Worm (Caenorhabditis elegans): Measurements from ENCODE around the gene msp-76.
A peak's percentile ranks its signal among the peaks of the same experiment; 100 is the strongest.

msp-76 gene

DNA sequence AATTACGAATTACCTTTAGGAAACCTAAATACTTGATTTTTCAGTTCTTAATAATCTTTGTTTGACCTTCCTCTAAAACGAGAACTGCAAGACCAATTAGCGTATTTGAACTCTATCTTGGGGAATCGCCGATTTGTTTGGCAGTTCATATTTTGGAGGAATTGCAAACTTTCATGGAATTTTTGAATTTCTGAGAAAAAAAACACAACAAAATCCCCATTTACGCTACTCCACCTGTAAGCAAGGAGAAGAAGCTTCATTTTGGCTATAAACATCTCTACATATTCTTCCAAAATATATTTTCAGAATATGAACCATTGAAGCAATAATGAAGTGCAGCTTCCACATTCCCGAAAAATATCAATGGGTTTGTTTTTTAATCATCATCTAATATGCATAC, 4.1 kb downstream of the msp-76 start, which contains the start of gene twk-9:
Gene twk-9 (plus strand): TSS at position 301 of the 400 bp plus-strand sequence.
- no peak for TF ChIP-seq nhr-28 (tag; optimal IDR thresholded peaks at IDR 0.05)

DNA sequence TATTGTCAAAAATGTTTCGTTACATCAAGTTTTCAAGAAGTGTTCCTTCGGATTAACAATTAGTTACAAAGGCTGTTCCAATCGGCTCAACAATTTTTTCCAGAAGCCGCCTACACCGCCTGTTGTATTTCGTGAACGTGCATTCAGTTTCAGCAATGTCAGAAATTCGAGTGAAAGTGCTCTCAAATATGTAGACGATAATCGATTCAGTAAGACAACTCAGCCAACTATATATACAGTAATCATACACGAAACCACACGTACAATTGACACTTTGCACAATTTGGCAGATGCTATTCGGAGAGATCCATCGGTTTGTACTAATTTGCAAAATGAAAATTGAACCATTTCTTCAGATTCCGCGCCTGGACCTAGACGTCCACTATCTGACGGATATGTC, 7.7 kb downstream of the msp-76 start:
- no peak for TF ChIP-seq C16A3.4 (tag; optimal IDR thresholded peaks at IDR 0.05)
- no peak for TF ChIP-seq xbp-1 (tag; optimal IDR thresholded peaks at IDR 0.05)

DNA sequence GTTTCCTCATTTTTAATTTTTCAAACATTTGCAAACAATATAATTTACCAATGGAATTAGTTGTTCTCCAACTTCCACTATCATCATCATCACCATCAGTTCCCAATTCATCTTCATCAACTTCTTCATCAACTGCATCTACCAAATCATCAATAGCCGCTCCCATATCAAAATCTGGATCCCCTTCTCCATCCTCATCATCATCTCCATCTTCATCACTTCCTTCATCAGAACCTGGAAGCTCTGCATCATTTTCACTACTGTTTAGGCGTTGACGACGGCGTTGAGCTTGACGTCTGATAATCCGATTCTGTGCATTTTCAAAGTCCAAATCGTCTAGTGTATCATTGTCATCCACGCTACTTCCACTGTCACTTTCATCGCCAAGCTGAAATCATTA, 9.1 kb downstream of the msp-76 start:
- TF ChIP-seq fkh-10 (GFP tag; optimal IDR thresholded peaks at IDR 0.05) (no peak), dsc-1 (tag; optimal IDR thresholded peaks at IDR 0.05) (no peak), nhr-28 (tag; optimal IDR thresholded peaks at IDR 0.05) (no peak), xbp-1 (tag; optimal IDR thresholded peaks at IDR 0.05) (no peak), grh-1 (GFP tag; IDR thresholded peaks at IDR 0.05) (no peak), ceh-90 (tag; optimal IDR thresholded peaks at IDR 0.05) (no peak), elt-2 (tag; optimal IDR thresholded peaks at IDR 0.05) (no peak)

DNA sequence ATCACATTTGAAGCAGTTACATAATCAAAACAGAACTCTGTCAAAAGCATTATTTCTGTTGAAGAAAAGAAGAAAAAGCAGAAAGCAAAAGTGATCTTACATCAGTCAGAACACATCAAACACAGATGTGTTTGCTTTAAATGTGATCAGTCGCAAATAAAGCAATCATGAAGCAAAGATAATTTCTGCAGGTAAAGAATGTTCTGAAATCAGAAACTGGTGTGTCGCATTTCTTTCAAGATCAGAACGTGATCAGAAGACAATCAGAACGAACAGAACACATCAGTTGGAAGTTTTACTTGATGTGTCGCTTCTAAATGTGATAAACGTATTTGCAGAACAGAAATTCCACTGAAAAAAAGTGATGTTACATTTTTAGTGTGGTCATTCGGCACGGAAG, 10.2 kb downstream of the msp-76 start:
- no peak for TF ChIP-seq ceh-88 (GFP tag; IDR thresholded peaks at IDR 0.05)
- TF ChIP-seq sup-37 (GFP tag; optimal IDR thresholded peaks at IDR 0.05), result no peak
- TF ChIP-seq C04F5.9 (tag; optimal IDR thresholded peaks at IDR 0.05), result no peak

DNA sequence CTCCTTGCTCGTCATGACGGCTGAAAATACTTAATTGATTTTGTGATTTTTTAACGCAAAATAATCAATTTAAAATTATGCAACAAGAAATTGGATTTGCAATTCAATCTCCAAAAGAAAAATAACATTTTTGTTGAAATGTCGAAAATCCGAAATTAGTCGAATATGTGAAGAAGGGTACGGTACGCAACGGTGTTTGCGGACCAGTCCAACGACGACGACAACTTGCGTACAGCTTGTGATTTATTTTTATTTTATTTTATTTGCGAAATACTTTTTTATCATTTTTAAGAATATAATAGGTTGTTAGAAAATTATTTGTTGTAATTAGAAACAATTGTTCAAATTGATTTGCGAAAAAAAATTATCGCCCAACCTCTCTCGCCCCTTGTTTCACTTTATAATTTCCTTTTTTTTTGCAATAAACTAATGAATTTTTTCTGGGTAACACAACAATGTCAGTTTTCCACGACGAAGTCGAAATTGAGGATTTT, 17.9 kb downstream of the msp-76 start, which contains the start of the genes dcaf-1 and dph-3:
Gene dcaf-1 (minus strand): TSS at position 20 of the 494 bp plus-strand sequence.
Gene dph-3 (plus strand): TSS at position 444 of the 494 bp plus-strand sequence.
- peak; percentile 45 for TF ChIP-seq skn-1 (tag; optimal IDR thresholded peaks at IDR 0.05)
- TF ChIP-seq lin-14 (GFP tag; optimal IDR thresholded peaks at IDR 0.05), result no peak
- no peak for TF ChIP-seq ces-1 (GFP tag; optimal IDR thresholded peaks at IDR 0.05)
- no peak for TF ChIP-seq ceh-88 (GFP tag; IDR thresholded peaks at IDR 0.05)
- TF ChIP-seq unc-62 (GFP tag; optimal IDR thresholded peaks at IDR 0.05), result no peak
- no peak for TF ChIP-seq zag-1 (tag; optimal IDR thresholded peaks at IDR 0.05)
- peak; percentile 42 to 55 for TF ChIP-seq efl-1 (optimal IDR thresholded peaks at IDR 0.05)
- TF ChIP-seq efl-1 (GFP tag; optimal IDR thresholded peaks at IDR 0.05 in 1 of 2), result peak; percentile 55 to 89
- peak; percentile 3 for TF ChIP-seq lin-15B (tag; optimal IDR thresholded peaks at IDR 0.05)
- TF ChIP-seq snu-23 (GFP tag; optimal IDR thresholded peaks at IDR 0.05), result peak; percentile 57
- TF ChIP-seq nhr-19 (GFP tag; conservative IDR thresholded peaks at IDR 0.05), result no peak
- no peak for TF ChIP-seq ceh-63 (GFP tag; optimal IDR thresholded peaks at IDR 0.05)
- TF ChIP-seq efl-3 (GFP tag; optimal IDR thresholded peaks at IDR 0.05), result no peak
- no peak for TF ChIP-seq pax-3 (tag; optimal IDR thresholded peaks at IDR 0.05)
- TF ChIP-seq swsn-7 (tag; optimal IDR thresholded peaks at IDR 0.05), result peak; percentile 35
- TF ChIP-seq mab-9 (GFP tag; IDR thresholded peaks at IDR 0.05), result no peak
- TF ChIP-seq blmp-1 (tag; optimal IDR thresholded peaks at IDR 0.05), result peak; percentile 55
- TF ChIP-seq nhr-84 (tag; optimal IDR thresholded peaks at IDR 0.05), result no peak
- TF ChIP-seq Y116A8C.19 (tag; optimal IDR thresholded peaks at IDR 0.05; ENCODE audit: borderline replicate concordance), result no peak
- no peak for TF ChIP-seq nhr-76 (tag; optimal IDR thresholded peaks at IDR 0.05)
- TF ChIP-seq pag-3 (tag; optimal IDR thresholded peaks at IDR 0.05; ENCODE audit: borderline replicate concordance, insufficient read depth), result no peak
- no peak for TF ChIP-seq irx-1 (tag; optimal IDR thresholded peaks at IDR 0.05)
- TF ChIP-seq ceh-82 (tag; optimal IDR thresholded peaks at IDR 0.05), result peak in 2 of 3 experiments; percentile 23 to 35
- TF ChIP-seq ama-1 (optimal IDR thresholded peaks at IDR 0.05), result no peak
- TF ChIP-seq lin-13 (GFP tag; optimal IDR thresholded peaks at IDR 0.05), result no peak
- TF ChIP-seq rnt-1 (tag; optimal IDR thresholded peaks at IDR 0.05), result no peak
- no peak for TF ChIP-seq fkh-8 (tag; optimal IDR thresholded peaks at IDR 0.05)
- TF ChIP-seq xbp-1 (tag; optimal IDR thresholded peaks at IDR 0.05), result peak; percentile 16
- no peak for TF ChIP-seq unc-30 (tag; optimal IDR thresholded peaks at IDR 0.05)
- no peak for TF ChIP-seq ceh-90 (tag; optimal IDR thresholded peaks at IDR 0.05)
- no peak for TF ChIP-seq sptf-1 (tag; optimal IDR thresholded peaks at IDR 0.05)
- TF ChIP-seq hlh-17 (GFP tag; optimal IDR thresholded peaks at IDR 0.05; ENCODE audit: borderline replicate concordance), result no peak
- TF ChIP-seq nhr-12 (tag; optimal IDR thresholded peaks at IDR 0.05), result no peak
- TF ChIP-seq grh-1 (GFP tag; IDR thresholded peaks at IDR 0.05), result no peak
- TF ChIP-seq sox-4 (tag; optimal IDR thresholded peaks at IDR 0.05), result no peak
- TF ChIP-seq lin-39 (tag; optimal IDR thresholded peaks at IDR 0.05), result no peak
- no peak for TF ChIP-seq nhr-237 (tag; optimal IDR thresholded peaks at IDR 0.05)
- no peak for TF ChIP-seq hpl-2 (GFP tag; optimal IDR thresholded peaks at IDR 0.05)
